Worm (Caenorhabditis elegans) whole organism, L4/young adult: Measurements from ENCODE around the gene ugt-17.

Experiments used
- dao-5 ChIP-seq: sonication (generic microtip); optimal IDR thresholded peaks from 2 replicates; lab custom pipeline; 2016; ENCODE audit warnings: missing genotype, missing genetic modification characterization, moderate library complexity, missing compliant biosample characterization
- him-1 ChIP-seq: sonication (generic microtip); optimal IDR thresholded peaks from 2 replicates; lab custom pipeline; 2016; ENCODE audit warnings: missing genotype, missing genetic modification reagents, missing genetic modification characterization, missing compliant biosample characterization

- TF ChIP-seq him-1 (tag; lab: Kevin White, UChicago) (no peak), dao-5 (no peak)
Observed at ce11 chrV:10084864-10085263, 19.9 kb downstream of the ugt-17 start, which contains the start of gene R04B5.6.
